Worm (Caenorhabditis elegans): ENCODE measurements around the gene T04C12.8.

ce11 chrV:11080345-11081102 is 11.4 kb upstream of the T04C12.8 start, which contains the start of gene act-1:
- TF ChIP-seq aly-2 (tag; optimal IDR thresholded peaks at IDR 0.05): no peak
- no peak for TF ChIP-seq lin-39 (tag; optimal IDR thresholded peaks at IDR 0.05)
- TF ChIP-seq mab-5 (tag; optimal IDR thresholded peaks at IDR 0.05): no peak
- no peak for TF ChIP-seq snpc-4 (tag; optimal IDR thresholded peaks at IDR 0.05)
- no peak for TF ChIP-seq dmd-4 (tag; optimal IDR thresholded peaks at IDR 0.05)
- TF ChIP-seq ceh-82 (tag; optimal IDR thresholded peaks at IDR 0.05): no peak
- no peak for TF ChIP-seq blmp-1 (tag; optimal IDR thresholded peaks at IDR 0.05; ENCODE audit: insufficient read depth)

Data from whole organism, L2 larva.